Worm (Caenorhabditis elegans): ENCODE results near the gene C55C3.8.

DNA sequence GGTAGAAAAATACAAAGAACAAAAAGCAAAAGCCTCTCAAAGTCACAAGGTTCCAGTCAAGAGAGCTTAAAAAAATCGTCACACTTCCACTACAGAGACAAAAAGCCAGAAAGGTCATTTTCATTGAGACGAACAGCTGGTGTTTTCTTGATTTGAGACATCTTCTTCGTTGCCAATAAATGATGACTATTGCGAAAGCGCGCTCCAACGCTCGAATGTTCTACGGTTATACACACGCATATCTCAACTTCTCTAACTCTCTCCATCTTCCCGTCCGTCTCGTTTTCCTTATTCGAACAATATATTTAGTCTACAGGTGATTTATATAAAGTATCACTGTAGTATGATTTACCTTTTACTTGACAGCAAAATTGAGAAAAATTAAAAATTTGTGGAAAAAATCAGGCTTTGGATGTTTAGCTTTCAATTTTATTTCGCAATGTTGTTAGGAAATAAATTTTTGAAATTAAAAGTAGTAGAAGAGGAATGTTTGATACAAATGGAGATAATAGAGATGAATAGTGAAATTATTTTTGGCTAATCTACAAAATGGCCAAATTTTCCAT, 25.4 kb upstream of the C55C3.8 start:
- TF ChIP-seq snpc-4 (tag; optimal IDR thresholded peaks at IDR 0.05): no peak
- no peak for TF ChIP-seq ceh-43 (GFP tag; optimal IDR thresholded peaks at IDR 0.05)
- no peak for TF ChIP-seq mab-5 (tag; optimal IDR thresholded peaks at IDR 0.05)
- no peak for TF ChIP-seq tbx-8 (GFP tag; optimal IDR thresholded peaks at IDR 0.05)
- no peak for TF ChIP-seq nhr-76 (tag; optimal IDR thresholded peaks at IDR 0.05)
- TF ChIP-seq nhr-12 (tag; optimal IDR thresholded peaks at IDR 0.05): no peak
- no peak for TF ChIP-seq ztf-11 (tag; optimal IDR thresholded peaks at IDR 0.05)
- TF ChIP-seq lin-32 (GFP tag; optimal IDR thresholded peaks at IDR 0.05): no peak
